Worm (Caenorhabditis elegans) whole organism, L1 larva: Measurements from ENCODE around the gene nlp-22.
A peak's percentile ranks its signal among the peaks of the same experiment; 100 is the strongest.

Experiments used
- C04F5.9 ChIP-seq: sonication (generic microtip); optimal IDR thresholded peaks from 2 replicates; lab custom pipeline; 2016; ENCODE audit warnings: missing genetic modification characterization, missing compliant biosample characterization
- C16A3.4 ChIP-seq: fragments of 150-350 bp; optimal IDR thresholded peaks from 2 replicates; lab custom pipeline; 2014; ENCODE audit warnings: missing biosample characterization, missing genetic modification characterization
- F16B12.6 ChIP-seq: fragments of 150-350 bp; optimal IDR thresholded peaks from 2 replicates; lab custom pipeline; 2014; ENCODE audit warnings: missing biosample characterization, missing genetic modification characterization
- Y116A8C.19 ChIP-seq: sonication (generic microtip); optimal IDR thresholded peaks from 2 replicates; lab custom pipeline; 2016; ENCODE audit warnings: missing compliant biosample characterization, missing genetic modification characterization, borderline replicate concordance
- aha-1 ChIP-seq: fragments of 150-350 bp; optimal IDR thresholded peaks from 2 replicates; lab custom pipeline; 2014; ENCODE audit warnings: missing biosample characterization, missing genetic modification characterization
- aly-2 ChIP-seq: fragments of 150-350 bp; optimal IDR thresholded peaks from 2 replicates; lab custom pipeline; 2014; ENCODE audit warnings: missing biosample characterization, missing genetic modification characterization
- ama-1 ChIP-seq: fragments of 150-350 bp; optimal IDR thresholded peaks from 2 replicates; lab custom pipeline; 2014
- blmp-1 ChIP-seq: fragments of 150-350 bp; optimal IDR thresholded peaks from 2 replicates; lab custom pipeline; 2014; ENCODE audit warnings: missing biosample characterization, missing genetic modification characterization
- ceh-63 ChIP-seq: fragments of 200-800 bp; sonication (Bioruptor generic); optimal IDR thresholded peaks from 2 replicates; lab custom pipeline; 2018; ENCODE audit warnings: mild to moderate bottlenecking, missing genetic modification characterization, missing compliant biosample characterization
- ceh-8 ChIP-seq: fragments of 200-800 bp; sonication (Bioruptor generic); optimal IDR thresholded peaks from 2 replicates; lab custom pipeline; 2018; ENCODE audit warnings: mild to moderate bottlenecking, missing genetic modification characterization, moderate library complexity, missing compliant biosample characterization
- ceh-82 ChIP-seq, 3 experiments: fragments of 150-350 bp in 1 of 3; sonication (generic microtip) in 2 of 3; optimal IDR thresholded peaks; 2 replicates each; lab custom pipeline; 2014 to 2017; ENCODE audit warnings: missing biosample characterization in 3 of 3, missing genetic modification characterization in 3 of 3
- ceh-88 ChIP-seq: fragments of 200-800 bp; sonication (Bioruptor generic); IDR thresholded peaks from 2 replicates; pipeline ENCODE4 v1.3.6; 2022; ENCODE audit warnings: missing genetic modification characterization, missing compliant biosample characterization
- ceh-90 ChIP-seq: sonication (generic microtip); optimal IDR thresholded peaks from 2 replicates; lab custom pipeline; 2016; ENCODE audit warnings: missing genetic modification characterization, missing compliant biosample characterization
- ces-1 ChIP-seq: fragments of 150-350 bp; optimal IDR thresholded peaks from 2 replicates; lab custom pipeline; 2014; ENCODE audit warnings: missing biosample characterization, missing genetic modification reagents, missing genetic modification characterization
- dsc-1 ChIP-seq: sonication (generic microtip); optimal IDR thresholded peaks from 2 replicates; lab custom pipeline; 2016; ENCODE audit warnings: mild to moderate bottlenecking, missing genetic modification characterization, missing compliant biosample characterization
- efl-3 ChIP-seq: fragments of 200-800 bp; sonication (Bioruptor generic); optimal IDR thresholded peaks from 2 replicates; lab custom pipeline; 2018; ENCODE audit warnings: mild to moderate bottlenecking, missing genetic modification characterization, missing compliant biosample characterization
- egl-13 ChIP-seq: sonication (generic microtip); optimal IDR thresholded peaks from 2 replicates; lab custom pipeline; 2016; ENCODE audit warnings: missing genotype, missing genetic modification reagents, missing genetic modification characterization, missing compliant biosample characterization
- ets-5 ChIP-seq: fragments of 200-800 bp; sonication (Bioruptor generic); IDR thresholded peaks from 2 replicates; pipeline ENCODE4 v1.3.6; 2022; ENCODE audit warnings: missing genetic modification characterization, missing compliant biosample characterization
- fkh-4 ChIP-seq: sonication (generic microtip); optimal IDR thresholded peaks from 2 replicates; lab custom pipeline; 2016; ENCODE audit warnings: missing compliant biosample characterization, missing genetic modification characterization, borderline replicate concordance
- fkh-8 ChIP-seq: sonication (generic microtip); optimal IDR thresholded peaks from 2 replicates; lab custom pipeline; 2016; ENCODE audit warnings: mild to moderate bottlenecking, missing genetic modification characterization, missing compliant biosample characterization
- hlh-17 ChIP-seq: fragments of 200-800 bp; sonication (Bioruptor generic); optimal IDR thresholded peaks from 2 replicates; lab custom pipeline; 2018; ENCODE audit warnings: missing genetic modification characterization, mild to moderate bottlenecking, missing compliant biosample characterization, moderate library complexity, borderline replicate concordance
- hlh-4 ChIP-seq: sonication (generic microtip); optimal IDR thresholded peaks from 2 replicates; lab custom pipeline; 2016; ENCODE audit warnings: mild to moderate bottlenecking, missing genetic modification characterization, missing compliant biosample characterization
- irx-1 ChIP-seq: sonication (generic microtip); optimal IDR thresholded peaks from 2 replicates; lab custom pipeline; 2016; ENCODE audit warnings: missing genetic modification characterization, missing compliant biosample characterization
- jun-1 ChIP-seq: fragments of 150-350 bp; optimal IDR thresholded peaks from 2 replicates; lab custom pipeline; 2014; ENCODE audit warnings: missing biosample characterization, missing genetic modification reagents, missing genetic modification characterization
- lin-13 ChIP-seq: fragments of 150-350 bp; optimal IDR thresholded peaks from 2 replicates; lab custom pipeline; 2014; ENCODE audit warnings: missing biosample characterization, missing genetic modification reagents, missing genetic modification characterization
- lin-14 ChIP-seq: fragments of 200-800 bp; sonication (Bioruptor generic); optimal IDR thresholded peaks from 2 replicates; lab custom pipeline; 2018; ENCODE audit warnings: mild to moderate bottlenecking, missing genetic modification characterization, moderate library complexity, missing compliant biosample characterization
- lin-15B ChIP-seq: fragments of 150-350 bp; sonication (generic microtip); optimal IDR thresholded peaks from 3 replicates; lab custom pipeline; 2014; ENCODE audit warnings: missing biosample characterization, missing genetic modification characterization
- lir-3 ChIP-seq: sonication (generic microtip); optimal IDR thresholded peaks from 2 replicates; lab custom pipeline; 2016; ENCODE audit warnings: mild to moderate bottlenecking, missing genetic modification characterization, moderate library complexity, missing compliant biosample characterization; ENCODE audit not compliant: poor library complexity
- mab-9 ChIP-seq: fragments of 200-800 bp; sonication (Bioruptor generic); IDR thresholded peaks from 2 replicates; pipeline ENCODE4 v1.3.6; 2022; ENCODE audit warnings: missing genetic modification reagents, missing genetic modification characterization, missing compliant biosample characterization
- mef-2 ChIP-seq: fragments of 150-350 bp; optimal IDR thresholded peaks from 2 replicates; lab custom pipeline; 2014; ENCODE audit warnings: missing biosample characterization, missing genetic modification characterization
- nhr-19 ChIP-seq: fragments of 200-800 bp; sonication (Bioruptor generic); conservative IDR thresholded peaks from 2 replicates; pipeline ENCODE4 v1.3.6; 2022; ENCODE audit warnings: missing genetic modification characterization, missing compliant biosample characterization
- nhr-20 ChIP-seq: sonication (generic microtip); optimal IDR thresholded peaks from 2 replicates; lab custom pipeline; 2016; ENCODE audit warnings: mild to moderate bottlenecking, missing genetic modification characterization, missing compliant biosample characterization
- nhr-237 ChIP-seq: fragments of 150-350 bp; optimal IDR thresholded peaks from 2 replicates; lab custom pipeline; 2014; ENCODE audit warnings: missing biosample characterization, missing genetic modification characterization
- nhr-28 ChIP-seq: fragments of 150-350 bp; optimal IDR thresholded peaks from 2 replicates; lab custom pipeline; 2014; ENCODE audit warnings: missing biosample characterization, missing genetic modification characterization
- nhr-47 ChIP-seq: sonication (generic microtip); optimal IDR thresholded peaks from 2 replicates; lab custom pipeline; 2016; ENCODE audit warnings: mild to moderate bottlenecking, missing genetic modification characterization, moderate library complexity, missing compliant biosample characterization
- nhr-77 ChIP-seq: fragments of 150-350 bp; optimal IDR thresholded peaks from 2 replicates; lab custom pipeline; 2014; ENCODE audit warnings: missing biosample characterization, missing genetic modification characterization
- nhr-84 ChIP-seq: sonication (generic microtip); optimal IDR thresholded peaks from 2 replicates; lab custom pipeline; 2017; ENCODE audit warnings: missing biosample characterization, missing genetic modification characterization
- nhr-85 ChIP-seq: sonication (generic microtip); peaks from one replicate; lab custom pipeline; 2016; ENCODE audit warnings: missing genetic modification characterization, inconsistent platforms, missing compliant biosample characterization
- pag-3 ChIP-seq: sonication (generic microtip); optimal IDR thresholded peaks from 2 replicates; lab custom pipeline; 2017; ENCODE audit warnings: missing genetic modification characterization, mild to moderate bottlenecking, missing compliant biosample characterization, antibody characterized with exemption, borderline replicate concordance; ENCODE audit not compliant: insufficient read depth
- pax-3 ChIP-seq: fragments of 200-800 bp; sonication (Bioruptor generic); optimal IDR thresholded peaks from 2 replicates; lab custom pipeline; 2018; ENCODE audit warnings: mild to moderate bottlenecking, missing genetic modification characterization, moderate library complexity, missing compliant biosample characterization
- rnt-1 ChIP-seq: sonication (generic microtip); optimal IDR thresholded peaks from 2 replicates; lab custom pipeline; 2016; ENCODE audit warnings: mild to moderate bottlenecking, missing genetic modification characterization, moderate library complexity, missing compliant biosample characterization
- skn-1 ChIP-seq: fragments of 150-350 bp; optimal IDR thresholded peaks from 2 replicates; lab custom pipeline; 2014; ENCODE audit warnings: missing biosample characterization, missing genetic modification characterization
- snu-23 ChIP-seq: sonication (generic microtip); optimal IDR thresholded peaks from 2 replicates; lab custom pipeline; 2016; ENCODE audit warnings: missing genetic modification characterization, missing compliant biosample characterization
- sox-4 ChIP-seq: sonication (generic microtip); optimal IDR thresholded peaks from 2 replicates; lab custom pipeline; 2016; ENCODE audit warnings: missing genetic modification characterization, missing compliant biosample characterization
- sup-37 ChIP-seq: fragments of 200-800 bp; sonication (Bioruptor generic); optimal IDR thresholded peaks from 2 replicates; lab custom pipeline; 2018; ENCODE audit warnings: mild to moderate bottlenecking, missing genetic modification characterization, missing compliant biosample characterization
- swsn-7 ChIP-seq: sonication (generic microtip); optimal IDR thresholded peaks from 2 replicates; lab custom pipeline; 2016; ENCODE audit warnings: missing genetic modification characterization, missing compliant biosample characterization
- tlp-1 ChIP-seq: fragments of 150-350 bp; optimal IDR thresholded peaks from 2 replicates; lab custom pipeline; 2014; ENCODE audit warnings: missing biosample characterization, missing genetic modification characterization
- unc-62 ChIP-seq: fragments of 150-350 bp; optimal IDR thresholded peaks from 2 replicates; lab custom pipeline; 2014; ENCODE audit warnings: missing biosample characterization, missing genetic modification reagents, missing genetic modification characterization
- unc-86 ChIP-seq: sonication (generic microtip); optimal IDR thresholded peaks from 2 replicates; lab custom pipeline; 2016; ENCODE audit warnings: missing genetic modification characterization, missing compliant biosample characterization
- unc-98 ChIP-seq: fragments of 200-800 bp; sonication (Bioruptor generic); IDR thresholded peaks from 2 replicates; pipeline ENCODE4 v1.3.6; 2022; ENCODE audit warnings: missing genetic modification characterization, missing compliant biosample characterization
- vab-15 ChIP-seq: sonication (generic microtip); optimal IDR thresholded peaks from 2 replicates; lab custom pipeline; 2017; ENCODE audit warnings: missing genotype, mild to moderate bottlenecking, missing genetic modification characterization, missing compliant biosample characterization
- xbp-1 ChIP-seq: sonication (generic microtip); optimal IDR thresholded peaks from 2 replicates; lab custom pipeline; 2016; ENCODE audit warnings: missing genetic modification characterization, missing compliant biosample characterization
- zag-1 ChIP-seq: fragments of 150-350 bp; optimal IDR thresholded peaks from 2 replicates; lab custom pipeline; 2014; ENCODE audit warnings: missing biosample characterization, missing genetic modification characterization
- zip-4 ChIP-seq: fragments of 200-800 bp; sonication (Bioruptor generic); optimal IDR thresholded peaks from 2 replicates; lab custom pipeline; 2018; ENCODE audit warnings: mild to moderate bottlenecking, missing genetic modification characterization, moderate library complexity, missing compliant biosample characterization
- ztf-4 ChIP-seq: fragments of 150-350 bp; optimal IDR thresholded peaks from 2 replicates; lab custom pipeline; 2014; ENCODE audit warnings: missing biosample characterization, missing genetic modification characterization

Gene nlp-22

ce11 chrX:2316205-2316604, 25.7 kb downstream of the nlp-22 start (continued):
- TF ChIP-seq irx-1 (tag; lab: Kevin White, UChicago) (no peak), ceh-63 (no peak), efl-3 (GFP tag; lab: Kevin White, UChicago) (no peak), hlh-4 (tag; lab: Kevin White, UChicago) (no peak), ceh-88 (no peak), F16B12.6 (tag; lab: Kevin White, UChicago) (no peak), ama-1 (lab: Kevin White, UChicago) (no peak), ets-5 (GFP tag; lab: Robert Waterston, UW) (no peak), tlp-1 (tag; lab: Kevin White, UChicago) (no peak), rnt-1 (peak; percentile 60), unc-86 (tag; lab: Kevin White, UChicago) (no peak), jun-1 (tag; lab: Kevin White, UChicago) (no peak), egl-13 (tag; lab: Kevin White, UChicago) (no peak), C04F5.9 (no peak), zag-1 (tag; lab: Kevin White, UChicago) (no peak), pag-3 (tag; lab: Kevin White, UChicago) (no peak), mef-2 (no peak), C16A3.4 (tag; lab: Kevin White, UChicago) (peak; percentile 36), vab-15 (no peak), sup-37 (GFP tag; lab: Kevin White, UChicago) (no peak), nhr-19 (GFP tag; lab: Robert Waterston, UW) (peak; percentile 60), pax-3 (tag; lab: Kevin White, UChicago) (no peak), ztf-4 (tag; lab: Kevin White, UChicago) (no peak), unc-98 (GFP tag; lab: Robert Waterston, UW) (no peak), skn-1 (tag; lab: Kevin White, UChicago) (peak; percentile 76), sox-4 (tag; lab: Kevin White, UChicago) (no peak), unc-62 (no peak), nhr-28 (tag; lab: Kevin White, UChicago) (no peak), nhr-237 (tag; lab: Kevin White, UChicago) (no peak), aly-2 (no peak), nhr-47 (tag; lab: Kevin White, UChicago) (peak; percentile 42), lin-15B (tag; lab: Kevin White, UChicago) (no peak), snu-23 (GFP tag; lab: Kevin White, UChicago) (peak; percentile 79), ces-1 (GFP tag; lab: Kevin White, UChicago) (no peak), nhr-20 (peak; percentile 78), dsc-1 (tag; lab: Kevin White, UChicago) (no peak), xbp-1 (tag; lab: Kevin White, UChicago) (peak; percentile 11), nhr-85 (tag; lab: Kevin White, UChicago) (peak; percentile 87), ceh-90 (tag; lab: Kevin White, UChicago) (no peak), nhr-84 (tag; lab: Kevin White, UChicago) (no peak), fkh-4 (tag; lab: Kevin White, UChicago) (no peak), aha-1 (no peak), blmp-1 (tag; lab: Kevin White, UChicago) (peak; percentile 42), hlh-17 (GFP tag; lab: Kevin White, UChicago) (no peak), lin-14 (peak; percentile 81), nhr-77 (tag; lab: Kevin White, UChicago) (no peak), mab-9 (GFP tag; lab: Robert Waterston, UW) (no peak), Y116A8C.19 (tag; lab: Kevin White, UChicago) (no peak), fkh-8 (tag; lab: Kevin White, UChicago) (no peak), lir-3 (tag; lab: Kevin White, UChicago) (peak; percentile 25), lin-13 (GFP tag; lab: Kevin White, UChicago) (no peak), swsn-7 (tag; lab: Kevin White, UChicago) (no peak), ceh-82 (tag; optimal IDR thresholded peaks at IDR 0.05; lab: Kevin White, UChicago) (no peak), zip-4 (GFP tag; lab: Kevin White, UChicago) (no peak), ceh-8 (GFP tag; lab: Kevin White, UChicago) (no peak)
